Worm (Caenorhabditis elegans) whole organism, L2 larva: ENCODE results near the gene srw-43.
A peak's percentile ranks its signal among the peaks of the same experiment; 100 is the strongest.

Source experiments
- C34F6.9 ChIP-seq: fragments of 150-350 bp; optimal IDR thresholded peaks from 2 replicates; lab custom pipeline; 2014; ENCODE audit warnings: missing biosample characterization, missing genetic modification characterization
- F13H6.1 ChIP-seq: sonication (generic microtip); optimal IDR thresholded peaks from 2 replicates; lab custom pipeline; 2016; ENCODE audit warnings: missing genetic modification characterization, missing compliant biosample characterization
- Y55F3AM.14 ChIP-seq: fragments of 200-800 bp; sonication (Bioruptor generic); optimal IDR thresholded peaks from 2 replicates; lab custom pipeline; 2018; ENCODE audit warnings: mild to moderate bottlenecking, missing genetic modification characterization, missing compliant biosample characterization
- ZK546.5 ChIP-seq: sonication (generic microtip); optimal IDR thresholded peaks from 2 replicates; lab custom pipeline; 2017; ENCODE audit warnings: missing biosample characterization, missing genetic modification characterization
- ama-1 ChIP-seq: fragments of 150-350 bp; optimal IDR thresholded peaks from 2 replicates; lab custom pipeline; 2018; ENCODE audit warnings: inconsistent platforms
- blmp-1 ChIP-seq: sonication (generic microtip); optimal IDR thresholded peaks from 2 replicates; lab custom pipeline; 2017; ENCODE audit warnings: missing genetic modification characterization, mild to moderate bottlenecking, missing compliant biosample characterization, antibody characterized with exemption, moderate library complexity; ENCODE audit not compliant: insufficient read depth
- ceh-16 ChIP-seq: fragments of 150-350 bp; optimal IDR thresholded peaks from 2 replicates; lab custom pipeline; 2014; ENCODE audit warnings: missing biosample characterization, missing genetic modification characterization
- ceh-82 ChIP-seq: fragments of 150-350 bp; optimal IDR thresholded peaks from 2 replicates; lab custom pipeline; 2014; ENCODE audit warnings: missing biosample characterization, missing genetic modification characterization
- crh-2 ChIP-seq: sonication (generic microtip); optimal IDR thresholded peaks from 2 replicates; lab custom pipeline; 2017; ENCODE audit warnings: missing biosample characterization, missing genetic modification characterization
- egl-27 ChIP-seq: sonication (generic microtip); optimal IDR thresholded peaks from 3 replicates; lab custom pipeline; 2017; ENCODE audit warnings: missing biosample characterization, missing genetic modification reagents, missing genetic modification characterization
- elt-1 ChIP-seq: fragments of 150-350 bp; optimal IDR thresholded peaks from 2 replicates; lab custom pipeline; 2014; ENCODE audit warnings: missing biosample characterization, missing genetic modification characterization
- fos-1 ChIP-seq: fragments of 150-350 bp; optimal IDR thresholded peaks from 2 replicates; lab custom pipeline; 2014; ENCODE audit warnings: missing biosample characterization, missing genetic modification characterization
- gmeb-1 ChIP-seq: fragments of 150-350 bp; optimal IDR thresholded peaks from 2 replicates; lab custom pipeline; 2014; ENCODE audit warnings: missing biosample characterization, missing genetic modification characterization
- lin-11 ChIP-seq: fragments of 150-350 bp; sonication (generic microtip); optimal IDR thresholded peaks from 2 replicates; lab custom pipeline; 2014; ENCODE audit warnings: missing biosample characterization, missing genetic modification characterization, inconsistent platforms, mixed read lengths
- lin-13 ChIP-seq: fragments of 150-350 bp; optimal IDR thresholded peaks from 2 replicates; lab custom pipeline; 2014; ENCODE audit warnings: missing biosample characterization, missing genetic modification reagents, missing genetic modification characterization
- lin-39 ChIP-seq: fragments of 150-350 bp; optimal IDR thresholded peaks from 2 replicates; lab custom pipeline; 2014; ENCODE audit warnings: missing biosample characterization, missing genetic modification reagents, missing genetic modification characterization
- lsy-2 ChIP-seq, 2 experiments: fragments of 150-350 bp in 1 of 2; sonication (generic microtip) in 1 of 2; optimal IDR thresholded peaks; 2 replicates each; lab custom pipeline; 2014 to 2017; ENCODE audit warnings: missing biosample characterization in 2 of 2, missing genetic modification characterization in 2 of 2
- mab-5 ChIP-seq: fragments of 150-350 bp; optimal IDR thresholded peaks from 2 replicates; lab custom pipeline; 2014; ENCODE audit warnings: missing biosample characterization, missing genetic modification characterization
- mdl-1 ChIP-seq, 2 experiments: fragments of 150-350 bp in 1 of 2; sonication (generic microtip) in 1 of 2; optimal IDR thresholded peaks; 2 replicates each; lab custom pipeline; 2017; ENCODE audit warnings: missing biosample characterization in 2 of 2, missing genetic modification characterization in 2 of 2
- nhr-10 ChIP-seq: sonication (generic microtip); optimal IDR thresholded peaks from 2 replicates; lab custom pipeline; 2017; ENCODE audit warnings: missing biosample characterization, missing genetic modification characterization
- nhr-11 ChIP-seq: fragments of 150-350 bp; optimal IDR thresholded peaks from 2 replicates; lab custom pipeline; 2014; ENCODE audit warnings: missing biosample characterization, missing genetic modification characterization
- nhr-129 ChIP-seq: fragments of 150-350 bp; optimal IDR thresholded peaks from 2 replicates; lab custom pipeline; 2014; ENCODE audit warnings: missing biosample characterization, missing genetic modification characterization
- nhr-21 ChIP-seq: fragments of 150-350 bp; optimal IDR thresholded peaks from 2 replicates; lab custom pipeline; 2014; ENCODE audit warnings: missing biosample characterization, missing genetic modification characterization
- nhr-23 ChIP-seq: fragments of 150-350 bp; optimal IDR thresholded peaks from 2 replicates; lab custom pipeline; 2014; ENCODE audit warnings: missing biosample characterization, missing genetic modification reagents, missing genetic modification characterization
- nhr-237 ChIP-seq: fragments of 150-350 bp; optimal IDR thresholded peaks from 2 replicates; lab custom pipeline; 2014; ENCODE audit warnings: missing biosample characterization, missing genetic modification characterization
- nhr-25 ChIP-seq: fragments of 150-350 bp; sonication (generic microtip); optimal IDR thresholded peaks from 3 replicates; lab custom pipeline; 2014; ENCODE audit warnings: missing biosample characterization, missing genetic modification characterization
- peb-1 ChIP-seq: fragments of 150-350 bp; optimal IDR thresholded peaks from 2 replicates; lab custom pipeline; 2014; ENCODE audit warnings: missing biosample characterization, missing genetic modification characterization
- sma-3 ChIP-seq: sonication (generic microtip); optimal IDR thresholded peaks from 2 replicates; lab custom pipeline; 2016; ENCODE audit warnings: missing genetic modification reagents, missing genetic modification characterization, missing compliant biosample characterization
- sma-9 ChIP-seq, 2 experiments: fragments of 150-350 bp in 1 of 2; sonication (generic microtip) in 1 of 2; optimal IDR thresholded peaks; 2 replicates each; lab custom pipeline; 2014 to 2016; ENCODE audit warnings: missing genetic modification characterization in 2 of 2, mild to moderate bottlenecking in 1 of 2, missing biosample characterization in 1 of 2, missing compliant biosample characterization in 1 of 2, missing genetic modification reagents in 1 of 2, moderate library complexity in 1 of 2
- snpc-4 ChIP-seq: fragments of 150-350 bp; optimal IDR thresholded peaks from 2 replicates; lab custom pipeline; 2014; ENCODE audit warnings: missing biosample characterization, missing genetic modification characterization
- unc-62 ChIP-seq: fragments of 150-350 bp; optimal IDR thresholded peaks from 2 replicates; lab custom pipeline; 2014; ENCODE audit warnings: missing biosample characterization, missing genetic modification reagents, missing genetic modification characterization
- ztf-1 ChIP-seq: fragments of 200-800 bp; sonication (Bioruptor generic); conservative IDR thresholded peaks from 2 replicates; pipeline ENCODE4 v1.3.6; 2022; ENCODE audit warnings: missing genetic modification characterization, missing compliant biosample characterization
- ztf-11 ChIP-seq: sonication (generic microtip); optimal IDR thresholded peaks from 2 replicates; lab custom pipeline; 2017; ENCODE audit warnings: missing biosample characterization, missing genetic modification characterization

Gene srw-43

DNA sequence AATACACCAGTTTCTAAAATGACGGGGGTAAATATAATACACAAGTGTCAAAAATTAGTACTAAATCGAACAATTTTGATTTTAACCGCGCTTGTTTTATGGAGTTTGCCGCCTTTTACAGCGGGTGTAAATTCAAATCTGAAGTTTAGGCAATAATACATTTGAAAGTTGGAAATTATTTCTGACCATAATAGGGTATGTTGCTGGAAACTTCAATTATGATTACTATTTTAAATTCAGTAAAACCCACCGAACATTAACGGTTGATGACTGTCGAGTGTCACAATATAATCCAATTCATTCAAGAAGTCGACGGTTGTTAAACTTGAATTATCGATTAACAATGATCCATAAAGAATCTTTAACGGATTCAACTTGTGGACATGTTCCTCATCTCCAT, 28.0 kb downstream of the srw-43 start:
- TF ChIP-seq lin-39 (no peak), nhr-23 (no peak), ZK546.5 (no peak), fos-1 (tag; lab: Kevin White, UChicago) (no peak), mab-5 (tag; lab: Kevin White, UChicago) (no peak), ceh-82 (tag; lab: Kevin White, UChicago) (no peak), nhr-10 (tag; lab: Kevin White, UChicago) (no peak), lin-11 (tag; lab: Kevin White, UChicago) (no peak), snpc-4 (tag; lab: Kevin White, UChicago) (no peak), sma-3 (no peak), sma-9 (GFP tag; optimal IDR thresholded peaks at IDR 0.05; lab: Kevin White, UChicago) (no peak), sma-9 (tag; optimal IDR thresholded peaks at IDR 0.05; lab: Kevin White, UChicago) (no peak)

DNA sequence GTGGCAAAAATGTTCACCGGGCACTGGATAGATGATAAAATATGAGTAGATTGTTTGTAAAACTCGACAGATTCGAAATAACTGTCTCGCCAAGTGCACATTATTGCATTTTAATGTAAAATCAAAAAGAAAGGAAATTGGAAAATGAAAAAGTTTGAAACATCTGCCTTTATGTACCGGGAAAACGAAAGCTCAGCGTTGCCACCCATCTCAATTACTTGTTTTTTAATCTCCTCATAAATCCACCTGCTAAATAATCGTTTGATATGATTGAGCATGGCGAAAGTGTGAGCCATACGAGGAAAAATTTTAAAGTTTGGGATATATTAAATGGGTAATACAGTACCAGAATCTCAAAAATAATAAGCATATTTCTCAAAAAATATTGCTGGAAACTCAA, 30.7 kb downstream of the srw-43 start, which contains the start of gene srh-137:
Gene srh-137, minus strand, starts transcription at position 101 of the 400 bp plus-strand sequence.
- TF ChIP-seq nhr-21 (tag; lab: Kevin White, UChicago) (no peak), C34F6.9 (tag; lab: Kevin White, UChicago) (no peak), ztf-1 (GFP tag; lab: Robert Waterston, UW) (no peak), blmp-1 (tag; lab: Kevin White, UChicago) (no peak), lin-39 (no peak), ztf-11 (tag; lab: Kevin White, UChicago) (no peak), nhr-237 (tag; lab: Kevin White, UChicago) (no peak), egl-27 (no peak), sma-3 (no peak), Y55F3AM.14 (GFP tag; lab: Kevin White, UChicago) (no peak), nhr-25 (tag; lab: Kevin White, UChicago) (no peak), F13H6.1 (no peak), ceh-16 (tag; lab: Kevin White, UChicago) (no peak), elt-1 (tag; lab: Kevin White, UChicago) (no peak), nhr-23 (no peak)
- TF ChIP-seq, all 48 proteins: peak for 0

DNA sequence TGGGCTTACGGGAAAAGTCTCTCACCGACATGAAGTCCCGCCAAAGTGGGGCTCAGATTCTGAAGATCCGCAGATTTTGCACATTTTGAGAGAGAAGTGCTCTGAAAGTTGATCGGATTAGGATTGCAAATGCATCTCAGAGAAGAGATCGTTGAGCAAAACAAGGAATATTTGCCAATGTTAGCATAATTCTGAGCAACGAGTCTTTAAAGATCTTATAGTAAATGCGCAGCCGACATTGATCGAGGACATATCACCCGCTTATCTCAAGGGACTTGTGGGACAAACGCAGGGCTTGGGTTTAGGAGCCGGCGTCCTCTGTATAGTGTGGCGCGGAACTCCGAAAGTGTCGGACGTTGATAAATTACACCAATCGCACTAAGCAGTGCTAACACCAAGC, 37.9 kb downstream of the srw-43 start, which contains the start of gene nhr-112:
Gene nhr-112, minus strand, starts transcription at position 101 of the 400 bp plus-strand sequence.
- TF ChIP-seq lin-39: no peak
- TF ChIP-seq nhr-11 (tag; lab: Kevin White, UChicago): no peak
- no peak for TF ChIP-seq Y55F3AM.14 (GFP tag; lab: Kevin White, UChicago)
- no peak for TF ChIP-seq nhr-237 (tag; lab: Kevin White, UChicago)
- TF ChIP-seq blmp-1 (tag; lab: Kevin White, UChicago): no peak
- TF ChIP-seq lin-13 (GFP tag; lab: Kevin White, UChicago): no peak
- no peak for TF ChIP-seq ama-1 (lab: Kevin White, UChicago)
- TF ChIP-seq sma-9 (GFP tag; optimal IDR thresholded peaks at IDR 0.05; lab: Kevin White, UChicago): no peak
- no peak for TF ChIP-seq sma-9 (tag; optimal IDR thresholded peaks at IDR 0.05; lab: Kevin White, UChicago)
- no peak for TF ChIP-seq nhr-129
- TF ChIP-seq elt-1 (tag; lab: Kevin White, UChicago): no peak
- TF ChIP-seq mdl-1 (tag; optimal IDR thresholded peaks at IDR 0.05; lab: Kevin White, UChicago): no peak
- no peak for TF ChIP-seq F13H6.1
- no peak for TF ChIP-seq peb-1 (tag; lab: Kevin White, UChicago)

DNA sequence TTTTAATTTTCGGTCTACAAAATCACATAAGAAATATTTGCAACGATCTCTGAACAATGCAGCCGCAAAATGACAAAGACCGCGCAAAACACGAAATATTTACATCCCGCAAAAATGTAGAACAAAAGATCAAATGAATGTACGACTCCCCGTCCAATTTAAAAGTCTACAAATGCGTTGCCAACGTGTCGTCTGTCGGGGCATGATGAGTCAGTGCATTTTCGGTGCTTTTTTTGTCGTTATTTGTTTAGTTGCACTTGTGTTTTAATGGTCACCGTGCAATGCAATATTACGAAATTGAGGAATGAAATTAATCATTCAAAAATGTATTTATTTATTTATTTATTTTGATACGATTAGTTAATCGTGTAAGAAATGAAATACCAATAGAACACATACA, 38.7 kb downstream of the srw-43 start:
- peak; percentile 42 for TF ChIP-seq nhr-129
- peak; percentile 41 for TF ChIP-seq fos-1 (tag; lab: Kevin White, UChicago)
- TF ChIP-seq ztf-11 (tag; lab: Kevin White, UChicago): no peak
- no peak for TF ChIP-seq ceh-16 (tag; lab: Kevin White, UChicago)
- peak; percentile 75 for TF ChIP-seq sma-9 (GFP tag; optimal IDR thresholded peaks at IDR 0.05; lab: Kevin White, UChicago)
- no peak for TF ChIP-seq sma-9 (tag; optimal IDR thresholded peaks at IDR 0.05; lab: Kevin White, UChicago)
- TF ChIP-seq, all 48 proteins: peak for 3

DNA sequence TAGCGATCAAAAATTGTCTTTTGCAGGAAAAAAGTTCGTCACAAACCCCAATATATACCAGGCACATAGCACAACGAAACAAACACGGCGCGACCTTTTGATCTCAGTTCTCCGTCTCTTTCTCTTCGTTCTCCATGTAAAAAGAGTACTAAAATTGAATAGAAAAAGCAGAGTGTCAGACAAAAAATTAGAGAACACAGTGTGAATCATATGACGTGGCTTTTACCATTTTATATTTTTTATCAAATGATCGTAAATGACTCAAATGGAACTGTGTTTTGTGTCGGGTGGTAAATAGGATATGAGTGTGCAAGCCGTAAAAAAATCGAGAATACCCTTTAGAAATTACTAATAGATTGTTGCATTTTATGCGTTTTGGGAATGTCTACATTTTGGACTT, 40.1 kb downstream of the srw-43 start:
- no peak for TF ChIP-seq lsy-2 (tag; optimal IDR thresholded peaks at IDR 0.05; lab: Kevin White, UChicago)
- TF ChIP-seq snpc-4 (tag; lab: Kevin White, UChicago): no peak
- TF ChIP-seq sma-9 (GFP tag; optimal IDR thresholded peaks at IDR 0.05; lab: Kevin White, UChicago): peak; percentile 74
- TF ChIP-seq sma-9 (tag; optimal IDR thresholded peaks at IDR 0.05; lab: Kevin White, UChicago): no peak
- TF ChIP-seq fos-1 (tag; lab: Kevin White, UChicago): peak; percentile 95
- peak; percentile 65 for TF ChIP-seq crh-2 (tag; lab: Kevin White, UChicago)
- peak; percentile 16 for TF ChIP-seq gmeb-1 (tag; lab: Kevin White, UChicago)
- no peak for TF ChIP-seq elt-1 (tag; lab: Kevin White, UChicago)
- no peak for TF ChIP-seq nhr-10 (tag; lab: Kevin White, UChicago)
- TF ChIP-seq sma-3: peak; percentile 31
- no peak for TF ChIP-seq unc-62 (GFP tag; lab: Kevin White, UChicago)
